Fruit fly (Drosophila melanogaster) whole organism, embryonic: ENCODE measurements around the gene Ythdc1.

Source experiments
- Adf1 ChIP-seq: fragments of 200-800 bp; sonication (Bioruptor generic); IDR thresholded peaks from 2 replicates; pipeline ENCODE4 v1.3.6; 2022; ENCODE audit warnings: missing biosample characterization, missing genetic modification characterization
- B-H2 ChIP-seq: fragments of 200-800 bp; sonication (Bioruptor generic); optimal IDR thresholded peaks from 2 replicates; lab custom pipeline; 2018; ENCODE audit warnings: missing biosample characterization, mild to moderate bottlenecking, missing genetic modification characterization
- CG10267 ChIP-seq: fragments of 200-800 bp; sonication (Bioruptor generic); optimal IDR thresholded peaks from 2 replicates; lab custom pipeline; 2018; ENCODE audit warnings: missing biosample characterization, mild to moderate bottlenecking, missing genetic modification characterization, moderate library complexity
- CG11696 ChIP-seq: fragments of 200-800 bp; sonication (Bioruptor generic); IDR thresholded peaks from 2 replicates; pipeline ENCODE4 v1.3.6; 2022; ENCODE audit warnings: missing biosample characterization, missing genetic modification characterization
- CG12391 ChIP-seq: fragments of 200-800 bp; sonication (Bioruptor generic); optimal IDR thresholded peaks from 3 replicates; lab custom pipeline; 2018; ENCODE audit warnings: missing biosample characterization, mild to moderate bottlenecking, missing genetic modification characterization, moderate library complexity
- CG15011 ChIP-seq: fragments of 200-800 bp; sonication (Bioruptor generic); optimal IDR thresholded peaks from 3 replicates; lab custom pipeline; 2018; ENCODE audit warnings: missing biosample characterization, mild to moderate bottlenecking, missing genetic modification characterization
- CG1647 ChIP-seq: fragments of 200-800 bp; sonication (Bioruptor generic); optimal IDR thresholded peaks from 3 replicates; lab custom pipeline; 2016; ENCODE audit warnings: missing biosample characterization, missing genetic modification characterization
- CG16779 ChIP-seq: fragments of 200-800 bp; sonication (Bioruptor generic); IDR thresholded peaks from 2 replicates; pipeline ENCODE4 v1.3.6; 2022; ENCODE audit warnings: missing biosample characterization, missing genetic modification characterization
- CG16815 ChIP-seq: fragments of 200-800 bp; sonication (Bioruptor generic); optimal IDR thresholded peaks from 3 replicates; lab custom pipeline; 2017; ENCODE audit warnings: missing biosample characterization, mild to moderate bottlenecking, missing genetic modification characterization
- CG30431 ChIP-seq: fragments of 200-800 bp; sonication (Bioruptor generic); optimal IDR thresholded peaks from 2 replicates; lab custom pipeline; 2017; ENCODE audit warnings: missing biosample characterization, missing genetic modification characterization
- CG3281 ChIP-seq: fragments of 200-800 bp; sonication (Bioruptor generic); optimal IDR thresholded peaks from 3 replicates; lab custom pipeline; 2017; ENCODE audit warnings: missing biosample characterization, mild to moderate bottlenecking, missing genetic modification characterization
- CG34224 ChIP-seq: fragments of 200-800 bp; sonication (Bioruptor generic); IDR thresholded peaks from 3 replicates; pipeline ENCODE4 v1.3.6; 2022; ENCODE audit warnings: missing biosample characterization, missing genetic modification characterization; ENCODE audit not compliant: partially characterized antibody
- CG3847 ChIP-seq: fragments of 200-800 bp; sonication (Bioruptor generic); IDR thresholded peaks from 2 replicates; pipeline ENCODE4 v1.3.6; 2022; ENCODE audit warnings: missing biosample characterization, missing genetic modification characterization
- CG4820 ChIP-seq: fragments of 200-800 bp; sonication (Bioruptor generic); optimal IDR thresholded peaks from 3 replicates; lab custom pipeline; 2016; ENCODE audit warnings: missing biosample characterization, missing genetic modification characterization
- CG6175 ChIP-seq: fragments of 200-800 bp; sonication (Bioruptor generic); IDR thresholded peaks from 3 replicates; pipeline ENCODE4 v1.3.6; 2022; ENCODE audit warnings: missing biosample characterization, missing genetic modification characterization
- CG8089 ChIP-seq: fragments of 200-800 bp; sonication (Bioruptor generic); optimal IDR thresholded peaks from 3 replicates; lab custom pipeline; 2016; ENCODE audit warnings: missing biosample characterization, missing genetic modification characterization
- CG8944 ChIP-seq: fragments of 200-800 bp; sonication (Bioruptor generic); optimal IDR thresholded peaks from 3 replicates; lab custom pipeline; 2016; ENCODE audit warnings: missing biosample characterization, missing genetic modification characterization
- CHES-1-like ChIP-seq: fragments of 200-800 bp; sonication (Bioruptor generic); optimal IDR thresholded peaks from 2 replicates; lab custom pipeline; 2016; ENCODE audit warnings: missing biosample characterization, missing genetic modification characterization
- D19B ChIP-seq: fragments of 200-800 bp; sonication (Bioruptor generic); optimal IDR thresholded peaks from 2 replicates; lab custom pipeline; 2017; ENCODE audit warnings: missing biosample characterization, mild to moderate bottlenecking, missing genetic modification characterization
- Doc3 ChIP-seq: fragments of 200-800 bp; sonication (Bioruptor generic); IDR thresholded peaks from 3 replicates; pipeline ENCODE4 v1.3.6; 2022; ENCODE audit warnings: missing biosample characterization, missing genetic modification characterization; ENCODE audit not compliant: partially characterized antibody
- Dref ChIP-seq: fragments of 200-800 bp; sonication (Bioruptor generic); IDR thresholded peaks from 2 replicates; pipeline ENCODE4 v1.3.6; 2022; ENCODE audit warnings: missing biosample characterization, missing genetic modification characterization
- Eip74EF ChIP-seq, 2 experiments: fragments of 200-800 bp in 1 of 2; fragments of >200 bp in 1 of 2; sonication (Bioruptor generic) in 1 of 2; optimal IDR thresholded peaks; 2 replicates each; lab custom pipeline; 2017 to 2019; ENCODE audit warnings: missing biosample characterization in 2 of 2, missing genetic modification characterization in 2 of 2, mild to moderate bottlenecking in 1 of 2, moderate library complexity in 1 of 2
- HLH3B ChIP-seq: fragments of 200-800 bp; sonication (Bioruptor generic); IDR thresholded peaks from 2 replicates; pipeline ENCODE4 v1.3.6; 2022; ENCODE audit warnings: missing biosample characterization, missing genetic modification characterization
- Jarid2 ChIP-seq: fragments of 200-800 bp; sonication (Bioruptor generic); optimal IDR thresholded peaks from 3 replicates; lab custom pipeline; 2017; ENCODE audit warnings: mild to moderate bottlenecking, missing biosample characterization, missing genetic modification reagents, missing genetic modification characterization
- NC2α ChIP-seq: fragments of 200-800 bp; sonication (Bioruptor generic); optimal IDR thresholded peaks from 2 replicates; lab custom pipeline; 2016; ENCODE audit warnings: missing biosample characterization, missing genetic modification characterization
- Side ChIP-seq: fragments of 200-800 bp; sonication (Bioruptor generic); optimal IDR thresholded peaks from 2 replicates; lab custom pipeline; 2016; ENCODE audit warnings: missing biosample characterization, missing genetic modification characterization
- Six4 ChIP-seq: fragments of 200-800 bp; sonication (Bioruptor generic); optimal IDR thresholded peaks from 2 replicates; lab custom pipeline; 2016; ENCODE audit warnings: missing biosample characterization, missing genetic modification characterization
- Ssrp ChIP-seq: fragments of 200-800 bp; sonication (Bioruptor generic); optimal IDR thresholded peaks from 2 replicates; lab custom pipeline; 2018; ENCODE audit warnings: missing biosample characterization, mild to moderate bottlenecking, missing genetic modification characterization, moderate library complexity
- Xbp1 ChIP-seq: fragments of 200-800 bp; sonication (Bioruptor generic); optimal IDR thresholded peaks from 3 replicates; lab custom pipeline; 2016; ENCODE audit warnings: missing biosample characterization, mild to moderate bottlenecking, missing genetic modification characterization
- ab ChIP-seq: fragments of 200-800 bp; sonication (Bioruptor generic); optimal IDR thresholded peaks from 2 replicates; lab custom pipeline; 2016; ENCODE audit warnings: missing biosample characterization, missing genetic modification characterization
- abd-A ChIP-seq: fragments of 200-800 bp; sonication (Bioruptor generic); optimal IDR thresholded peaks from 3 replicates; lab custom pipeline; 2019; ENCODE audit warnings: missing biosample characterization, mild to moderate bottlenecking, missing genetic modification characterization, moderate library complexity
- az2 ChIP-seq: fragments of 200-800 bp; sonication (Bioruptor generic); optimal IDR thresholded peaks from 3 replicates; lab custom pipeline; 2016; ENCODE audit warnings: missing biosample characterization, missing genetic modification characterization
- cato ChIP-seq: fragments of 200-800 bp; sonication (Bioruptor generic); optimal IDR thresholded peaks from 2 replicates; lab custom pipeline; 2016; ENCODE audit warnings: missing biosample characterization, missing genetic modification characterization, borderline replicate concordance
- ci ChIP-seq: fragments of 200-800 bp; sonication (Bioruptor generic); IDR thresholded peaks from 3 replicates; pipeline ENCODE4 v1.3.6; 2022; ENCODE audit warnings: missing biosample characterization, missing genetic modification characterization
- dysf ChIP-seq: fragments of 200-800 bp; sonication (Bioruptor generic); IDR thresholded peaks from 3 replicates; pipeline ENCODE4 v1.3.6; 2022; ENCODE audit warnings: missing biosample characterization, missing genetic modification characterization
- esg ChIP-seq: fragments of 200-800 bp; sonication (Bioruptor generic); conservative IDR thresholded peaks from 2 replicates; pipeline ENCODE4 v1.3.6; 2022; ENCODE audit warnings: missing biosample characterization, missing genetic modification characterization
- fd3F ChIP-seq: fragments of 200-800 bp; sonication (Bioruptor generic); optimal IDR thresholded peaks from 2 replicates; lab custom pipeline; 2018; ENCODE audit warnings: missing biosample characterization, mild to moderate bottlenecking, missing genetic modification characterization, moderate library complexity
- ham ChIP-seq: fragments of 200-800 bp; sonication (Bioruptor generic); IDR thresholded peaks from 2 replicates; pipeline ENCODE4 v1.3.6; 2022; ENCODE audit warnings: missing biosample characterization, missing genetic modification characterization
- nau ChIP-seq: fragments of 200-800 bp; sonication (Bioruptor generic); optimal IDR thresholded peaks from 3 replicates; lab custom pipeline; 2017; ENCODE audit warnings: missing biosample characterization, mild to moderate bottlenecking, missing genetic modification characterization, missing genetic modification reagents
- pita ChIP-seq: fragments of 200-800 bp; sonication (Bioruptor generic); optimal IDR thresholded peaks from 2 replicates; lab custom pipeline; 2017; ENCODE audit warnings: missing biosample characterization, mild to moderate bottlenecking, missing genetic modification characterization
- ranshi ChIP-seq: fragments of 200-800 bp; sonication (Bioruptor generic); IDR thresholded peaks from 2 replicates; pipeline ENCODE4 v1.3.6; 2022; ENCODE audit warnings: missing biosample characterization, missing genetic modification characterization
- salm ChIP-seq: fragments of 200-800 bp; sonication (Bioruptor generic); optimal IDR thresholded peaks from 2 replicates; lab custom pipeline; 2018; ENCODE audit warnings: missing biosample characterization, mild to moderate bottlenecking, missing genetic modification characterization
- slou ChIP-seq: fragments of 200-800 bp; sonication (Bioruptor generic); optimal IDR thresholded peaks from 3 replicates; lab custom pipeline; 2016; ENCODE audit warnings: missing biosample characterization, missing genetic modification characterization
- sqz ChIP-seq: fragments of 200-800 bp; sonication (Bioruptor generic); optimal IDR thresholded peaks from 3 replicates; lab custom pipeline; 2018; ENCODE audit warnings: missing biosample characterization, mild to moderate bottlenecking, missing genetic modification characterization
- tap ChIP-seq: fragments of 200-800 bp; optimal IDR thresholded peaks from 3 replicates; lab custom pipeline; 2019; ENCODE audit warnings: missing biosample characterization, mild to moderate bottlenecking, missing genetic modification characterization, moderate library complexity
- tgo ChIP-seq: fragments of 200-800 bp; sonication (Bioruptor generic); IDR thresholded peaks from 3 replicates; pipeline ENCODE4 v1.3.6; 2022; ENCODE audit warnings: missing biosample characterization, missing genetic modification characterization
- vnd ChIP-seq: fragments of 200-800 bp; sonication (Bioruptor generic); IDR thresholded peaks from 3 replicates; pipeline ENCODE4 v1.3.6; 2022; ENCODE audit warnings: missing biosample characterization, missing genetic modification characterization; ENCODE audit not compliant: partially characterized antibody
- wor ChIP-seq: fragments of 200-800 bp; sonication (Bioruptor generic); IDR thresholded peaks from 2 replicates; pipeline ENCODE4 v1.3.6; 2022; ENCODE audit warnings: missing biosample characterization, missing genetic modification characterization
- zen2 ChIP-seq: fragments of 200-800 bp; sonication (Bioruptor generic); IDR thresholded peaks from 3 replicates; pipeline ENCODE4 v1.3.6; 2022; ENCODE audit warnings: missing biosample characterization, missing genetic modification characterization; ENCODE audit not compliant: partially characterized antibody

Gene Ythdc1

DNA sequence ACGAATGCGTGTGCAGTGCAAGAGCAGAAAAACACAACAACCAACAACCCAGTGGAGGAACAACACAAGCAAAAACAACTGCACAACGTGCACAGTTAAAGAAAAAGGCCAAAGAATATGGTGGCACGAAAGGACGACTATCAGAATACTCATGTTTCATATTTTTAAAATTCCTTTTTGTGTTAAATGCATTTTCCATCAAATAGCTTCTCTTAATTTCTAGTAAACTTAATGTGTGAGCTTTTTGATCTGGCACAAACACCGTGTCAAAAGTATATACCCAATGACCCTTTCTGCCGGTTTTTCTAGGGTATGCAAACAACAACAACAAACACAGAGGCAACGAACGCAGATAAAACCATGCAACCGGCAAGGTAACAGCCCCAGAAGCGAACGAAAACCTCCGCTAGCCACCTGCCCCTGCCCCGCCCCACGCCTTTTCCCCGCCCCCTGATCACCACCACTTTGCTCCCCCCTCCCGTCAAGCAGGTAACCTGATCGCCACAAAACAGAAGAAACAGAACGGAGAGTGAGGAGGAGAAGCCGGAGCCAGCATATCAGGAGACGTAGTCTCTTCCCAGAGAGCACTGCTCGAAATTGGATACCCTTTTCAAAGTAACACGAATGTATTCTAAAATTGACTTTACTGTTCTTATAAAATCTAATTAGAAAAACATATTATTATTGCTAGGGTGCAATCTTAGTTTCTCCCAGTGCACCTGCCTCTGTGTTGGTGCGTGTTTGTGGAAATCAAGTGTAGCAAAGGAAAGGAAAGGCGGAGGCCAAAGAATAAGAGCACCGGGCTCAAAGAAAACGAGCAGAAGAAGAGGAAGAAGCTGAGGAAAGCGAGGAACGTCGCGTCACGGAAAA lies 21.1 kb upstream of the Ythdc1 start (continued):
- TF ChIP-seq Eip74EF (GFP tag; optimal IDR thresholded peaks at IDR 0.05; lab: Kevin White, UChicago): peak in 1 of 2 experiments; percentile 86
- peak; percentile 75 for TF ChIP-seq nau (GFP tag; lab: Kevin White, UChicago)
- peak; percentile 88 for TF ChIP-seq HLH3B
- TF ChIP-seq CG16779 (GFP tag; lab: Robert Waterston, UW): no peak
- TF ChIP-seq zen2 (GFP tag; lab: Robert Waterston, UW): no peak
- peak; percentile 48 for TF ChIP-seq Jarid2 (GFP tag; lab: Kevin White, UChicago)
- peak; percentile 91 for TF ChIP-seq ranshi (GFP tag; lab: Robert Waterston, UW)
- peak; percentile 95 for TF ChIP-seq Ssrp (tag; lab: Kevin White, UChicago)
- peak; percentile 92 for TF ChIP-seq NC2α (GFP tag; lab: Kevin White, UChicago)
- 0 out of 2 replicates have a peak, but pooled peaks have one; percentile 2 for TF ChIP-seq Dref (GFP tag; lab: Robert Waterston, UW)
- TF ChIP-seq CG10267 (tag; lab: Kevin White, UChicago): peak; percentile 87
- TF ChIP-seq salm (tag; lab: Kevin White, UChicago): peak; percentile 65
- peak; percentile 93 for TF ChIP-seq CG16815 (GFP tag; lab: Kevin White, UChicago)
- TF ChIP-seq Doc3 (GFP tag; lab: Robert Waterston, UW): no peak
- peak; percentile 97 for TF ChIP-seq ci (GFP tag; lab: Robert Waterston, UW)
- TF ChIP-seq Side (GFP tag; lab: Kevin White, UChicago): peak; percentile 76
- peak; percentile 92 for TF ChIP-seq CG12391 (tag; lab: Kevin White, UChicago)
- no peak for TF ChIP-seq ham (GFP tag; lab: Robert Waterston, UW)
- peak; percentile 5 for TF ChIP-seq CG11696 (GFP tag; lab: Robert Waterston, UW)
- TF ChIP-seq Adf1 (GFP tag; lab: Robert Waterston, UW): no peak
- peak; percentile 90 for TF ChIP-seq ab (GFP tag; lab: Kevin White, UChicago)
- peak; percentile 93 for TF ChIP-seq D19B (GFP tag; lab: Kevin White, UChicago)
- peak; percentile 94 for TF ChIP-seq CG4820 (GFP tag; lab: Kevin White, UChicago)
- TF ChIP-seq CG30431 (GFP tag; lab: Kevin White, UChicago): peak; percentile 97
- peak; percentile 92 for TF ChIP-seq Xbp1 (GFP tag; lab: Kevin White, UChicago)
- peak; percentile 80 for TF ChIP-seq CG1647 (GFP tag; lab: Kevin White, UChicago)
- peak; percentile 37; the same call in 1 of the 2 replicates for TF ChIP-seq CG3847
- TF ChIP-seq vnd (GFP tag; lab: Robert Waterston, UW): no peak
- TF ChIP-seq CG6175: no peak
- TF ChIP-seq abd-A (tag; lab: Kevin White, UChicago): no peak
- peak; percentile 86 for TF ChIP-seq wor (GFP tag; lab: Robert Waterston, UW)
- TF ChIP-seq dysf: peak; percentile 80
- TF ChIP-seq Six4 (GFP tag; lab: Kevin White, UChicago): peak; percentile 54
- TF ChIP-seq tgo (GFP tag; lab: Robert Waterston, UW): peak; percentile 84
- TF ChIP-seq esg (GFP tag; lab: Robert Waterston, UW): peak; percentile 88
- peak; percentile 69 for TF ChIP-seq CG15011 (GFP tag; lab: Kevin White, UChicago)
- TF ChIP-seq CHES-1-like (GFP tag; lab: Kevin White, UChicago): peak; percentile 84
- peak; percentile 49 for TF ChIP-seq sqz (GFP tag; lab: Kevin White, UChicago)
- TF ChIP-seq cato (GFP tag; lab: Kevin White, UChicago): peak; percentile 86
- TF ChIP-seq CG8089 (GFP tag; lab: Kevin White, UChicago): peak; percentile 94
- no peak for TF ChIP-seq pita (GFP tag; lab: Kevin White, UChicago)
- TF ChIP-seq CG3281 (GFP tag; lab: Kevin White, UChicago): no peak
- TF ChIP-seq CG8944 (GFP tag; lab: Kevin White, UChicago): peak; percentile 96
- no peak for TF ChIP-seq B-H2 (GFP tag; lab: Kevin White, UChicago)
- peak; percentile 71 for TF ChIP-seq tap
- peak; percentile 53 for TF ChIP-seq slou (GFP tag; lab: Kevin White, UChicago)
- TF ChIP-seq CG34224 (GFP tag; lab: Robert Waterston, UW): no peak
- peak; percentile 95 for TF ChIP-seq az2 (GFP tag; lab: Kevin White, UChicago)
- no peak for TF ChIP-seq fd3F (GFP tag; lab: Kevin White, UChicago)
